Worm (Caenorhabditis elegans): ENCODE results near the gene T02C12.5.
A peak's percentile ranks its signal among the peaks of the same experiment; 100 is the strongest.

T02C12.5 gene

DNA sequence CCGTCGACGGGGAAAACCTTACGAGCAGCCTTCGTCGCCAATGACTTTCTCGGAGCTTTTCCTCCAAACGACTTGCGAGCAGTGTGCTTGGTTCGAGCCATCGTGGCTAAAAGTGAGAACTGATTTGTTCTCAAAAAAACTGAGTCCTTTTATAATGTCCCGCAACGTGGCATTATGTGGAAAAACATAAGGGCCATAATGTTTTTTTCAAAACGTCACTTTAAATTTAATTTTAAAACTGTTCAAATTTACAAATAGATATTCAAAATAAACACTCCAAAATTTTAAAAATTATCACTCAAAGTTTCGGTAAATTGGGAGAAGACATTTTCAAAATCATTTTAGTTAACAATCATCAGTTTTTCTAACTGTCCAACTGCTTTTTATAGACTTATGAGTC is 32.1 kb upstream of the T02C12.5 start, which contains the start of gene his-70:
Gene his-70, minus strand, starts transcription at position 101 of the 400 bp plus-strand sequence.
- TF ChIP-seq unc-98 (GFP tag; IDR thresholded peaks at IDR 0.05) (no peak), jun-1 (tag; optimal IDR thresholded peaks at IDR 0.05) (no peak), snu-23 (GFP tag; optimal IDR thresholded peaks at IDR 0.05) (no peak), fos-1 (tag; optimal IDR thresholded peaks at IDR 0.05) (no peak), nhr-19 (GFP tag; conservative IDR thresholded peaks at IDR 0.05) (no peak), sox-4 (tag; optimal IDR thresholded peaks at IDR 0.05) (no peak), grh-1 (GFP tag; IDR thresholded peaks at IDR 0.05) (no peak), fkh-4 (tag; optimal IDR thresholded peaks at IDR 0.05; ENCODE audit: borderline replicate concordance) (no peak), ceh-88 (GFP tag; IDR thresholded peaks at IDR 0.05) (no peak), lsy-2 (tag; optimal IDR thresholded peaks at IDR 0.05) (no peak), efl-3 (GFP tag; optimal IDR thresholded peaks at IDR 0.05) (no peak), Y116A8C.19 (tag; optimal IDR thresholded peaks at IDR 0.05; ENCODE audit: borderline replicate concordance) (no peak), skn-1 (tag; optimal IDR thresholded peaks at IDR 0.05) (no peak), pqm-1 (tag; optimal IDR thresholded peaks at IDR 0.05) (no peak), mab-9 (GFP tag; IDR thresholded peaks at IDR 0.05) (no peak), ets-5 (GFP tag; IDR thresholded peaks at IDR 0.05) (no peak)

DNA sequence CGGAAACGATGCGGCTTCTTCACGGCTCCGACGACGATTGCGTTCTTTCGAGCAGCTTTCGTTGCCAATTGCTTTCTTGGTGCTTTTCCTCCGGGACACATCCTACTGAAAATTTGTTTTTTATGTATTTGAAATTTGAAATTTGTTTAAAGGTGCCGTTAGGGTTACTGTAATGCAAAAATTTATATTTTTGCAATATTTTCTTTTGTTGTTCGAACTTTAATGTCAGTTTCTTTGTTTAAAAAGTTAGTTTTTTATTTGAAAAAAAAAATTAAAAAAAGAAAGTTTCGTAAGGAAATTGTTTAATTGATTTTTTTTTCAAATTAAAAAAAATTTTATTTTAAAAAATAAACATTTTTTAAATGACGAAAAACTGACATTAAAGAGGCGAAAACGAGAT is 30.7 kb upstream of the T02C12.5 start, which contains the start of gene his-69:
Gene his-69, minus strand, starts transcription at position 101 of the 400 bp plus-strand sequence.
- no peak for TF ChIP-seq nhr-84 (tag; optimal IDR thresholded peaks at IDR 0.05)
- no peak for TF ChIP-seq lin-39 (tag; optimal IDR thresholded peaks at IDR 0.05)
- TF ChIP-seq fos-1 (tag; optimal IDR thresholded peaks at IDR 0.05): no peak
- TF ChIP-seq zip-4 (GFP tag; optimal IDR thresholded peaks at IDR 0.05): no peak
- TF ChIP-seq dsc-1 (tag; optimal IDR thresholded peaks at IDR 0.05): no peak

ce11 chrIII:4057894-4058293 is 29.9 kb upstream of the T02C12.5 start, which contains the start of gene rcq-5:
Gene rcq-5, minus strand, starts transcription at chrIII:4057976.
- no peak for TF ChIP-seq ceh-82 (tag; optimal IDR thresholded peaks at IDR 0.05)
- peak; percentile 18 for TF ChIP-seq nhr-47 (tag; optimal IDR thresholded peaks at IDR 0.05)
- peak; percentile 16 for TF ChIP-seq xbp-1 (tag; optimal IDR thresholded peaks at IDR 0.05)
- TF ChIP-seq lin-13 (GFP tag; optimal IDR thresholded peaks at IDR 0.05): no peak
- TF ChIP-seq ceh-90 (tag; optimal IDR thresholded peaks at IDR 0.05): no peak
- TF ChIP-seq fkh-4 (tag; optimal IDR thresholded peaks at IDR 0.05; ENCODE audit: borderline replicate concordance): no peak
- no peak for TF ChIP-seq unc-62 (GFP tag; optimal IDR thresholded peaks at IDR 0.05)
- peak; percentile 7 for TF ChIP-seq lin-15B (tag; optimal IDR thresholded peaks at IDR 0.05)
- TF ChIP-seq C16A3.4 (tag; optimal IDR thresholded peaks at IDR 0.05): peak; percentile 56
- peak; percentile 43 for TF ChIP-seq mep-1 (tag; optimal IDR thresholded peaks at IDR 0.05)
- no peak for TF ChIP-seq nhr-20 (tag; optimal IDR thresholded peaks at IDR 0.05)
- peak; percentile 78 to 90 (median 88) for TF ChIP-seq dpl-1 (GFP tag; optimal IDR thresholded peaks at IDR 0.05)
- TF ChIP-seq efl-1 (optimal IDR thresholded peaks at IDR 0.05): peak; percentile 14 to 90
- peak; percentile 89 to 99 for TF ChIP-seq efl-1 (GFP tag; optimal IDR thresholded peaks at IDR 0.05 in 1 of 2)
- peak; percentile 43 to 73 for TF ChIP-seq lsy-2 (tag; optimal IDR thresholded peaks at IDR 0.05)
- TF ChIP-seq lin-35 (GFP tag; optimal IDR thresholded peaks at IDR 0.05): peak; percentile 84 to 96
- peak; percentile 50 for TF ChIP-seq skn-1 (tag; optimal IDR thresholded peaks at IDR 0.05)

DNA sequence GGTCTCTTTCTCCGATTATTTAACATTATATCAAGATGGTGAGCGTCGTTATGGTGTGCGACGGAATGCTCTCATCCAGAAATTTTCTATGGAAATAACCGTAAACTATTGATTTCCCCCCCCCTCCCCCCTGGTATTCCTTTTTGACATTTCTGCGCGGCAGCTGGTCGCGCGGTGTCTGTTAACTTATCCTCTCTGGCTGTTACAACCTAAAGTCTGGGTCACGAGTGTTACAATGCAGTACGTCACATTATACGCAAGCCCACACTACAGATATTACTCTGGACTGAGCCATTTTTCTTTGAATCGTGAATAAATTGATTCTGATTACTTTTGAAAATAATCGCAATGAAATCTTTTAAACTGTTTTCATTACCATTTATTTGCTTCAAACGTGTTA is 21.2 kb upstream of the T02C12.5 start:
- TF ChIP-seq fkh-4 (tag; optimal IDR thresholded peaks at IDR 0.05; ENCODE audit: borderline replicate concordance): no peak
- no peak for TF ChIP-seq efl-1 (optimal IDR thresholded peaks at IDR 0.05)
- peak in 1 of 2 experiments; percentile 32 for TF ChIP-seq efl-1 (GFP tag; optimal IDR thresholded peaks at IDR 0.05 in 1 of 2)
- TF ChIP-seq fkh-8 (tag; optimal IDR thresholded peaks at IDR 0.05): no peak

- TF ChIP-seq lin-35 (GFP tag; optimal IDR thresholded peaks at IDR 0.05) (peak in 1 of 2 experiments; percentile 32), pqm-1 (tag; optimal IDR thresholded peaks at IDR 0.05) (peak; percentile 68), egl-27 (tag; optimal IDR thresholded peaks at IDR 0.05) (no peak), elt-2 (tag; optimal IDR thresholded peaks at IDR 0.05) (peak; percentile 54)
These were observed 11.8 kb upstream of the T02C12.5 start for ce11 chrIII:4039775-4040174.
